Worm (Caenorhabditis elegans) whole organism, late embryonic: ENCODE results near the gene srbc-27.
"Not testable (repeated sequence)": the region's sequence is repeated elsewhere in the genome, so short reads cannot be mapped to it uniquely, and the experiment has no call there.

Source experiments
- F13H6.1 ChIP-seq: sonication (generic microtip); optimal IDR thresholded peaks from 2 replicates; lab custom pipeline; 2016; ENCODE audit warnings: missing genetic modification characterization, missing compliant biosample characterization
- K09A11.1 ChIP-seq: sonication (generic microtip); optimal IDR thresholded peaks from 2 replicates; lab custom pipeline; 2017; ENCODE audit warnings: antibody characterized with exemption, mild to moderate bottlenecking, missing genetic modification characterization, missing compliant biosample characterization; ENCODE audit not compliant: insufficient read depth
- Y22D7AL.16 ChIP-seq: sonication (generic microtip); optimal IDR thresholded peaks from 2 replicates; lab custom pipeline; 2016; ENCODE audit warnings: missing genetic modification characterization, missing compliant biosample characterization
- ahr-1 ChIP-seq: sonication (generic microtip); optimal IDR thresholded peaks from 2 replicates; lab custom pipeline; 2016; ENCODE audit warnings: missing genetic modification characterization, missing compliant biosample characterization
- ama-1 ChIP-seq: fragments of 150-350 bp; optimal IDR thresholded peaks from 2 replicates; lab custom pipeline; 2014
- ceh-18 ChIP-seq: sonication (generic microtip); optimal IDR thresholded peaks from 2 replicates; lab custom pipeline; 2016; ENCODE audit warnings: missing genetic modification characterization, missing compliant biosample characterization
- ceh-19 ChIP-seq: fragments of 200-800 bp; sonication (Bioruptor generic); optimal IDR thresholded peaks from 2 replicates; lab custom pipeline; 2018; ENCODE audit warnings: mild to moderate bottlenecking, missing genetic modification characterization, missing compliant biosample characterization
- ceh-2 ChIP-seq: sonication (generic microtip); optimal IDR thresholded peaks from 2 replicates; lab custom pipeline; 2016; ENCODE audit warnings: missing genotype, missing genetic modification characterization, missing compliant biosample characterization
- ceh-24 ChIP-seq: sonication (generic microtip); optimal IDR thresholded peaks from 2 replicates; lab custom pipeline; 2016; ENCODE audit warnings: mild to moderate bottlenecking, missing genetic modification characterization, missing compliant biosample characterization
- ceh-34 ChIP-seq: sonication (generic microtip); optimal IDR thresholded peaks from 2 replicates; lab custom pipeline; 2016; ENCODE audit warnings: mild to moderate bottlenecking, missing genetic modification characterization, missing compliant biosample characterization
- ceh-45 ChIP-seq: fragments of 200-800 bp; sonication (Bioruptor generic); IDR thresholded peaks from 2 replicates; pipeline ENCODE4 v1.3.6; 2022; ENCODE audit warnings: missing genetic modification reagents, missing genetic modification characterization, missing compliant biosample characterization
- ceh-48 ChIP-seq: sonication (generic microtip); optimal IDR thresholded peaks from 2 replicates; lab custom pipeline; 2016; ENCODE audit warnings: missing genetic modification characterization, inconsistent platforms, missing compliant biosample characterization
- ceh-9 ChIP-seq: sonication (generic microtip); optimal IDR thresholded peaks from 2 replicates; lab custom pipeline; 2016; ENCODE audit warnings: mild to moderate bottlenecking, missing genetic modification characterization, inconsistent platforms, missing compliant biosample characterization
- dmd-4 ChIP-seq: sonication (generic microtip); optimal IDR thresholded peaks from 2 replicates; lab custom pipeline; 2016; ENCODE audit warnings: borderline replicate concordance, missing genetic modification characterization, missing compliant biosample characterization
- ets-4 ChIP-seq: sonication (generic microtip); optimal IDR thresholded peaks from 2 replicates; lab custom pipeline; 2016; ENCODE audit warnings: missing genetic modification characterization, missing compliant biosample characterization
- fax-1 ChIP-seq: sonication (generic microtip); optimal IDR thresholded peaks from 2 replicates; lab custom pipeline; 2016; ENCODE audit warnings: missing genotype, missing genetic modification characterization, missing compliant biosample characterization
- fkh-10 ChIP-seq: fragments of 150-350 bp; optimal IDR thresholded peaks from 2 replicates; lab custom pipeline; 2014; ENCODE audit warnings: missing biosample characterization, missing genetic modification reagents, missing genetic modification characterization
- fkh-6 ChIP-seq: sonication (generic microtip); optimal IDR thresholded peaks from 2 replicates; lab custom pipeline; 2016; ENCODE audit warnings: missing genetic modification characterization, missing compliant biosample characterization
- hlh-13 ChIP-seq: fragments of 200-800 bp; sonication (Bioruptor generic); optimal IDR thresholded peaks from 2 replicates; lab custom pipeline; 2018; ENCODE audit warnings: mild to moderate bottlenecking, missing genetic modification characterization, missing compliant biosample characterization
- hlh-30 ChIP-seq: sonication (generic microtip); optimal IDR thresholded peaks from 2 replicates; lab custom pipeline; 2017; ENCODE audit warnings: antibody characterized with exemption, missing genetic modification characterization, missing compliant biosample characterization; ENCODE audit not compliant: insufficient read depth
- hlh-6 ChIP-seq: sonication (generic microtip); optimal IDR thresholded peaks from 2 replicates; lab custom pipeline; 2016; ENCODE audit warnings: missing genotype, missing genetic modification characterization, missing compliant biosample characterization
- hlh-8 ChIP-seq: sonication (generic microtip); optimal IDR thresholded peaks from 2 replicates; lab custom pipeline; 2016; ENCODE audit warnings: missing genotype, missing genetic modification characterization, missing compliant biosample characterization
- lim-6 ChIP-seq: sonication (generic microtip); optimal IDR thresholded peaks from 2 replicates; lab custom pipeline; 2016; ENCODE audit warnings: missing genetic modification characterization, missing compliant biosample characterization
- mec-3 ChIP-seq: sonication (generic microtip); optimal IDR thresholded peaks from 2 replicates; lab custom pipeline; 2016; ENCODE audit warnings: borderline replicate concordance, missing genetic modification characterization, missing compliant biosample characterization
- nhr-11 ChIP-seq: fragments of 150-350 bp; optimal IDR thresholded peaks from 2 replicates; lab custom pipeline; 2014; ENCODE audit warnings: missing biosample characterization, missing genetic modification characterization
- nhr-232 ChIP-seq: sonication (generic microtip); optimal IDR thresholded peaks from 2 replicates; lab custom pipeline; 2016; ENCODE audit warnings: missing genetic modification characterization, missing compliant biosample characterization
- odd-2 ChIP-seq: sonication (generic microtip); optimal IDR thresholded peaks from 2 replicates; lab custom pipeline; 2017; ENCODE audit warnings: antibody characterized with exemption, mild to moderate bottlenecking, missing genetic modification characterization, missing compliant biosample characterization
- pag-3 ChIP-seq: sonication (generic microtip); optimal IDR thresholded peaks from 2 replicates; lab custom pipeline; 2016; ENCODE audit warnings: missing compliant biosample characterization, missing genetic modification characterization, borderline replicate concordance
- pat-9 ChIP-seq: fragments of 200-800 bp; sonication (Bioruptor generic); optimal IDR thresholded peaks from 2 replicates; lab custom pipeline; 2018; ENCODE audit warnings: mild to moderate bottlenecking, missing genetic modification characterization, moderate library complexity, missing compliant biosample characterization
- pqm-1 ChIP-seq: sonication (generic microtip); optimal IDR thresholded peaks from 2 replicates; lab custom pipeline; 2016; ENCODE audit warnings: missing genetic modification characterization, missing compliant biosample characterization
- pros-1 ChIP-seq: fragments of 150-350 bp; optimal IDR thresholded peaks from 2 replicates; lab custom pipeline; 2014; ENCODE audit warnings: missing biosample characterization, missing genetic modification reagents, missing genetic modification characterization
- rnt-1 ChIP-seq: sonication (generic microtip); optimal IDR thresholded peaks from 2 replicates; lab custom pipeline; 2016; ENCODE audit warnings: missing genetic modification characterization, missing compliant biosample characterization
- sdc-2 ChIP-seq: sonication (generic microtip); optimal IDR thresholded peaks from 2 replicates; lab custom pipeline; 2016; ENCODE audit warnings: missing genotype, missing genetic modification characterization, missing compliant biosample characterization
- sox-2 ChIP-seq: fragments of 200-800 bp; sonication (Bioruptor generic); IDR thresholded peaks from 2 replicates; pipeline ENCODE4 v1.3.6; 2022; ENCODE audit warnings: missing genetic modification reagents, missing genetic modification characterization, missing compliant biosample characterization
- sox-4 ChIP-seq: sonication (generic microtip); optimal IDR thresholded peaks from 2 replicates; lab custom pipeline; 2017; ENCODE audit warnings: mild to moderate bottlenecking, missing genetic modification characterization, inconsistent platforms, missing compliant biosample characterization
- tbx-2 ChIP-seq: sonication (generic microtip); optimal IDR thresholded peaks from 2 replicates; lab custom pipeline; 2016; ENCODE audit warnings: missing genetic modification characterization, missing compliant biosample characterization
- tbx-7 ChIP-seq: sonication (generic microtip); optimal IDR thresholded peaks from 2 replicates; lab custom pipeline; 2016; ENCODE audit warnings: missing genotype, missing genetic modification characterization, missing compliant biosample characterization
- unc-86 ChIP-seq: sonication (generic microtip); optimal IDR thresholded peaks from 2 replicates; lab custom pipeline; 2016; ENCODE audit warnings: missing genetic modification characterization, missing compliant biosample characterization
- zip-5 ChIP-seq: sonication (generic microtip); optimal IDR thresholded peaks from 2 replicates; lab custom pipeline; 2016; ENCODE audit warnings: missing genetic modification characterization, missing compliant biosample characterization
- ztf-16 ChIP-seq: sonication (generic microtip); optimal IDR thresholded peaks from 2 replicates; lab custom pipeline; 2017; ENCODE audit warnings: missing genetic modification characterization, missing compliant biosample characterization

srbc-27 gene

ce11 chrV:17460061-17460460 lies 29.1 kb downstream of the srbc-27 start, which contains the start of gene srz-48:
Gene srz-48 (minus strand): TSS chrV:17460161.
- TF ChIP-seq ceh-18 (tag; lab: Kevin White, UChicago) = no peak
- no peak for TF ChIP-seq pros-1 (tag; lab: Kevin White, UChicago)
- TF ChIP-seq Y22D7AL.16 (tag; lab: Kevin White, UChicago) = no peak
- TF ChIP-seq nhr-232 (tag; lab: Kevin White, UChicago) = no peak
- no peak for TF ChIP-seq pag-3
- TF ChIP-seq hlh-6 (tag; lab: Kevin White, UChicago) = no peak
- TF ChIP-seq mec-3 (tag; lab: Kevin White, UChicago) = no peak
- no peak for TF ChIP-seq ceh-19

DNA sequence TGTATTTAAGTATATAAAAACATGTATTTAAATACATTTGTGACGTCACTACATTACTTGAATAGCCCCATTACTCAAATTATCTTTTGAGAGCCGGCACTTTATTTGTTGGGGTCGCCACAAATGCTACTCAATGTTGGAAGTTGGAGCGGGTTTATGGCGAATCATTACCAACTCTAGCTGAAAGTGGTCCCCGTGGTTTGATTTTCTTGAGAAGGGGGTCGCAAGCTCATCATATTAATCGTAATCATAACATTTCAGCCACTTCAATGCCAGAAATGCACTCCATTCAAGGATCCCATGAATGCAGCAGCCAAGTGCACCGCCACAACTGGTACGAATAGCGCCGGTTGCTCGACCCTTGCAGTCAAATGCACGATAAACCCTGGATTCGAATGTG lies 33.3 kb downstream of the srbc-27 start, which contains the start of gene F20E11.7:
Gene F20E11.7 (plus strand): TSS at position 301 of the 400 bp plus-strand sequence.
- TF ChIP-seq ceh-2 (tag; lab: Kevin White, UChicago); pqm-1 (tag; lab: Kevin White, UChicago); ceh-24: not testable (repeated sequence)

- no peak for TF ChIP-seq pat-9
- no peak for TF ChIP-seq ets-4 (tag; lab: Kevin White, UChicago)
- no peak for TF ChIP-seq unc-86 (tag; lab: Kevin White, UChicago)
- TF ChIP-seq lim-6 = no peak
- no peak for TF ChIP-seq tbx-2 (tag; lab: Kevin White, UChicago)
- no peak for TF ChIP-seq hlh-8 (tag; lab: Kevin White, UChicago)
- no peak for TF ChIP-seq hlh-6 (tag; lab: Kevin White, UChicago)
- no peak for TF ChIP-seq nhr-232 (tag; lab: Kevin White, UChicago)
- no peak for TF ChIP-seq ahr-1 (tag; lab: Kevin White, UChicago)
- no peak for TF ChIP-seq tbx-7 (tag; lab: Kevin White, UChicago)
- TF ChIP-seq odd-2 (tag; lab: Kevin White, UChicago) = no peak
- TF ChIP-seq K09A11.1 (tag; lab: Kevin White, UChicago) = no peak
- no peak for TF ChIP-seq sox-2 (GFP tag; lab: Robert Waterston, UW)
- TF ChIP-seq ceh-34 (tag; lab: Kevin White, UChicago) = no peak
- TF ChIP-seq ama-1 (lab: Kevin White, UChicago) = no peak
- TF ChIP-seq ceh-48 (tag; lab: Kevin White, UChicago) = no peak
- TF ChIP-seq pqm-1 (tag; lab: Kevin White, UChicago) = no peak
- no peak for TF ChIP-seq dmd-4
- no peak for TF ChIP-seq fkh-6 (tag; lab: Kevin White, UChicago)
- TF ChIP-seq nhr-11 = no peak
Observed at ce11 chrV:17466751-17467150, 35.7 kb downstream of the srbc-27 start, which contains the start of gene srw-72. Gene srw-72 (plus strand): TSS chrV:17467051.

- no peak for TF ChIP-seq ceh-24
- TF ChIP-seq hlh-13 = no peak
- TF ChIP-seq ceh-9 (tag; lab: Kevin White, UChicago) = no peak
- TF ChIP-seq fkh-10 = no peak
- TF ChIP-seq sox-4 (tag; lab: Kevin White, UChicago) = no peak
- TF ChIP-seq F13H6.1 (tag; lab: Kevin White, UChicago) = no peak
- TF ChIP-seq nhr-232 (tag; lab: Kevin White, UChicago) = no peak
- TF ChIP-seq hlh-30 = no peak
- no peak for TF ChIP-seq ztf-16
- no peak for TF ChIP-seq K09A11.1 (tag; lab: Kevin White, UChicago)
- no peak for TF ChIP-seq fax-1 (tag; lab: Kevin White, UChicago)
- TF ChIP-seq ceh-45 = no peak
- no peak for TF ChIP-seq sdc-2
- TF ChIP-seq zip-5 (tag; lab: Kevin White, UChicago) = no peak
- TF ChIP-seq dmd-4 = no peak
- TF ChIP-seq lim-6 = no peak
- no peak for TF ChIP-seq rnt-1 (tag; lab: Kevin White, UChicago)
- no peak for TF ChIP-seq unc-86 (tag; lab: Kevin White, UChicago)
- TF ChIP-seq, all 69 proteins: peak for 0
Observed at ce11 chrV:17467881-17468280, 36.9 kb downstream of the srbc-27 start.
